Fruit fly (Drosophila melanogaster): ENCODE measurements around the gene CG31370.

CG31370 gene

dm6 chr3R:25265589-25266201, 36.6 kb upstream of the CG31370 start, which contains the start of the genes GlnRS and RIOK2 (continued):
- peak; percentile 6 for TF ChIP-seq mirr (GFP tag; optimal IDR thresholded peaks at IDR 0.05)
- TF ChIP-seq CG17829 (tag; optimal IDR thresholded peaks at IDR 0.05), result peak; percentile 59
- no peak for TF ChIP-seq gsb (GFP tag; IDR thresholded peaks at IDR 0.05)
- TF ChIP-seq twi (tag; optimal IDR thresholded peaks at IDR 0.05), result peak; percentile 28
- no peak for TF ChIP-seq CG17385 (GFP tag; optimal IDR thresholded peaks at IDR 0.05)
- no peak for TF ChIP-seq usp (GFP tag; optimal IDR thresholded peaks at IDR 0.05)
- peak; percentile 97 for TF ChIP-seq BEAF-32 (GFP tag; optimal IDR thresholded peaks at IDR 0.05)
- peak; percentile 32 for TF ChIP-seq p53 (GFP tag; optimal IDR thresholded peaks at IDR 0.05)
- 0 out of 2 replicates have a peak, but pooled peaks have one; percentile 15 for TF ChIP-seq Xrp1 (GFP tag; IDR thresholded peaks at IDR 0.05)
- peak; percentile 95 for TF ChIP-seq zen2 (GFP tag; IDR thresholded peaks at IDR 0.05; ENCODE audit: partially characterized antibody)
- no peak for TF ChIP-seq NK7.1 (GFP tag; optimal IDR thresholded peaks at IDR 0.05)
- peak; percentile 43; the same call in 1 of the 2 replicates for TF ChIP-seq slbo (GFP tag; IDR thresholded peaks at IDR 0.05)
- TF ChIP-seq Sry-δ (GFP tag; optimal IDR thresholded peaks at IDR 0.05), result peak; percentile 84
- peak; percentile 100 for TF ChIP-seq chinmo (GFP tag; IDR thresholded peaks at IDR 0.05; ENCODE audit: partially characterized antibody)
- TF ChIP-seq B-H2 (GFP tag; optimal IDR thresholded peaks at IDR 0.05), result peak; percentile 53
- TF ChIP-seq hbn (GFP tag; IDR thresholded peaks at IDR 0.05; ENCODE audit: partially characterized antibody), result peak; percentile 97
- no peak for TF ChIP-seq ttk (GFP tag; IDR thresholded peaks at IDR 0.05)
- TF ChIP-seq kah (GFP tag; optimal IDR thresholded peaks at IDR 0.05), result peak; percentile 44
- no peak for TF ChIP-seq kni (GFP tag; optimal IDR thresholded peaks at IDR 0.05)
- 0 out of 2 replicates have a peak, but pooled peaks have one; percentile 49 for TF ChIP-seq sob (GFP tag; IDR thresholded peaks at IDR 0.05)
- TF ChIP-seq ac (GFP tag; optimal IDR thresholded peaks at IDR 0.05), result no peak
- no peak for TF ChIP-seq Hr3 (GFP tag; optimal IDR thresholded peaks at IDR 0.05)
- TF ChIP-seq trem (tag; optimal IDR thresholded peaks at IDR 0.05), result peak; percentile 81
- no peak for TF ChIP-seq Lpt (GFP tag; optimal IDR thresholded peaks at IDR 0.05)
- peak; percentile 7 for TF ChIP-seq grn (GFP tag; optimal IDR thresholded peaks at IDR 0.05)
- TF ChIP-seq unc-4 (GFP tag; IDR thresholded peaks at IDR 0.05; ENCODE audit: partially characterized antibody), result peak; percentile 97
- TF ChIP-seq Eip74EF (GFP tag; optimal IDR thresholded peaks at IDR 0.05), result peak in 1 of 2 experiments; percentile 59
- no peak for TF ChIP-seq CG31441 (GFP tag; IDR thresholded peaks at IDR 0.05)
- peak; percentile 32 for TF ChIP-seq Dp (GFP tag; optimal IDR thresholded peaks at IDR 0.05)
- peak; percentile 92 for TF ChIP-seq CG17802 (tag; optimal IDR thresholded peaks at IDR 0.05)
- no peak for TF ChIP-seq CG15011 (GFP tag; optimal IDR thresholded peaks at IDR 0.05)
- no peak for TF ChIP-seq CG10959 (GFP tag; IDR thresholded peaks at IDR 0.05)
- TF ChIP-seq CG18262 (tag; optimal IDR thresholded peaks at IDR 0.05), result no peak
- TF ChIP-seq CG12942 (GFP tag; optimal IDR thresholded peaks at IDR 0.05), result no peak
- TF ChIP-seq Mrtf (GFP tag; IDR thresholded peaks at IDR 0.05), result no peak
- no peak for TF ChIP-seq Oaz (GFP tag; IDR thresholded peaks at IDR 0.05)
- TF ChIP-seq sqz (GFP tag; optimal IDR thresholded peaks at IDR 0.05), result no peak
- no peak for TF ChIP-seq Optix (GFP tag; IDR thresholded peaks at IDR 0.05)
- no peak for TF ChIP-seq CG12236 (GFP tag; optimal IDR thresholded peaks at IDR 0.05)
- TF ChIP-seq Bteb2 (GFP tag; optimal IDR thresholded peaks at IDR 0.05), result no peak
- TF ChIP-seq gt (GFP tag; IDR thresholded peaks at IDR 0.05), result no peak
- no peak for TF ChIP-seq lov (optimal IDR thresholded peaks at IDR 0.05)
- TF ChIP-seq lov (GFP tag; IDR thresholded peaks at IDR 0.05), result no peak
- TF ChIP-seq phol (tag; optimal IDR thresholded peaks at IDR 0.05), result peak; percentile 69
- peak; percentile 39 for TF ChIP-seq CG7271 (tag; optimal IDR thresholded peaks at IDR 0.05)
- no peak for TF ChIP-seq rib (GFP tag; IDR thresholded peaks at IDR 0.05)
- TF ChIP-seq HLH3B (GFP tag; IDR thresholded peaks at IDR 0.05), result no peak
- peak; percentile 92 for TF ChIP-seq vnd (GFP tag; IDR thresholded peaks at IDR 0.05; ENCODE audit: partially characterized antibody)
- no peak for TF ChIP-seq CG13123 (GFP tag; optimal IDR thresholded peaks at IDR 0.05)
- TF ChIP-seq jumu (GFP tag; optimal IDR thresholded peaks at IDR 0.05), result no peak

All from whole organism, embryonic.